Worm (Caenorhabditis elegans) whole organism, L1 larva: Measurements from ENCODE around the gene srt-56.
A peak's percentile ranks its signal among the peaks of the same experiment; 100 is the strongest.

Source experiments
- mep-1 ChIP-seq: fragments of 150-350 bp; optimal IDR thresholded peaks from 2 replicates; lab custom pipeline; 2014; ENCODE audit warnings: missing biosample characterization, missing genetic modification characterization
- pqm-1 ChIP-seq: sonication (generic microtip); optimal IDR thresholded peaks from 3 replicates; lab custom pipeline; 2017; ENCODE audit warnings: missing biosample characterization, missing genetic modification characterization

DNA sequence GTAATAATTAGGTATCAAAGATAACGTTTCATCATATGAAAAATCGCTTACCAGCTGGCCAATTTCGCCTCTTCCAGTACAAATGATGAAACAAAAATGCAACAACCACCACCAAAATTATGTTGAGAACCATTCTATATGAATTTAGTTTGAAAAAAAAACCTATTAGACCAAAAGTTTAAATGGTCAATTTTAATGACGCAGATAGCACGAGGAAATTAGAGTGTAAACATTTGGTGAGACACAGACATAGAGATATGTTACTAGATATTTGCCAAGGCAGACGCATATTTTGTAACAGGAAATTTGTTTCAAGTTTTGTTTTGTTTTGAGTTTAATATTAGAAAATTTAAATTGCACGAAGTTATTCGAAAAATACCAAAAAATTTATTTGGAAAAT, 27.3 kb downstream of the srt-56 start, which contains the start of gene cyp-33C9:
- TF ChIP-seq mep-1 (tag; lab: Kevin White, UChicago): peak; percentile 8
- no peak for TF ChIP-seq pqm-1 (tag; lab: Kevin White, UChicago)
